Fruit fly (Drosophila melanogaster) whole organism, embryonic: Measurements from ENCODE around the gene Sbds.

Experiments
- Ada2b ChIP-seq: fragments of 200-800 bp; sonication (Bioruptor generic); IDR thresholded peaks from 2 replicates; pipeline ENCODE4 v1.3.6; 2022; ENCODE audit warnings: missing biosample characterization, missing genetic modification characterization
- Antp ChIP-seq: fragments of 200-800 bp; sonication (Bioruptor generic); optimal IDR thresholded peaks from 3 replicates; lab custom pipeline; 2016; ENCODE audit warnings: missing biosample characterization, missing genetic modification characterization
- B-H1 ChIP-seq: fragments of 200-800 bp; sonication (Bioruptor generic); IDR thresholded peaks from 3 replicates; pipeline ENCODE4 v1.3.6; 2022; ENCODE audit warnings: missing biosample characterization, missing genetic modification characterization
- Bgb ChIP-seq: fragments of 200-800 bp; sonication (Bioruptor generic); IDR thresholded peaks from 2 replicates; pipeline ENCODE4 v1.3.6; 2022; ENCODE audit warnings: missing biosample characterization, missing genetic modification characterization; ENCODE audit not compliant: partially characterized antibody
- CG10147 ChIP-seq: fragments of 200-800 bp; sonication (Bioruptor generic); optimal IDR thresholded peaks from 2 replicates; lab custom pipeline; 2019; ENCODE audit warnings: missing biosample characterization, mild to moderate bottlenecking, missing genetic modification characterization, moderate library complexity
- CG10565 ChIP-seq: fragments of 200-800 bp; sonication (Bioruptor generic); optimal IDR thresholded peaks from 3 replicates; lab custom pipeline; 2016; ENCODE audit warnings: missing biosample characterization, mild to moderate bottlenecking, missing genetic modification characterization
- CG12942 ChIP-seq: fragments of 200-800 bp; sonication (Bioruptor generic); optimal IDR thresholded peaks from 3 replicates; lab custom pipeline; 2016; ENCODE audit warnings: missing biosample characterization, missing genetic modification characterization
- CG15269 ChIP-seq: fragments of 200-800 bp; sonication (Bioruptor generic); optimal IDR thresholded peaks from 2 replicates; lab custom pipeline; 2018; ENCODE audit warnings: missing biosample characterization, mild to moderate bottlenecking, missing genetic modification characterization, moderate library complexity
- CG17328 ChIP-seq: fragments of 200-800 bp; sonication (Bioruptor generic); IDR thresholded peaks from 2 replicates; pipeline ENCODE4 v1.3.6; 2022; ENCODE audit warnings: missing biosample characterization, missing genetic modification characterization
- CG17568 ChIP-seq: fragments of 200-800 bp; sonication (Bioruptor generic); optimal IDR thresholded peaks from 2 replicates; lab custom pipeline; 2018; ENCODE audit warnings: missing biosample characterization, mild to moderate bottlenecking, missing genetic modification characterization, moderate library complexity
- CG17912 ChIP-seq: fragments of 200-800 bp; sonication (Bioruptor generic); optimal IDR thresholded peaks from 2 replicates; lab custom pipeline; 2018; ENCODE audit warnings: missing biosample characterization, mild to moderate bottlenecking, missing genetic modification characterization
- CG1832 ChIP-seq: fragments of 200-800 bp; sonication (Bioruptor generic); optimal IDR thresholded peaks from 2 replicates; lab custom pipeline; 2017; ENCODE audit warnings: missing biosample characterization, mild to moderate bottlenecking, missing genetic modification characterization, inconsistent platforms
- CG30431 ChIP-seq: fragments of 200-800 bp; sonication (Bioruptor generic); optimal IDR thresholded peaks from 2 replicates; lab custom pipeline; 2017; ENCODE audit warnings: missing biosample characterization, missing genetic modification characterization
- CG34376 ChIP-seq: fragments of 200-800 bp; sonication (Bioruptor generic); optimal IDR thresholded peaks from 2 replicates; lab custom pipeline; 2018; ENCODE audit warnings: missing biosample characterization, mild to moderate bottlenecking, missing genetic modification characterization
- CG34422 ChIP-seq: fragments of 200-800 bp; sonication (Bioruptor generic); IDR thresholded peaks from 3 replicates; pipeline ENCODE4 v1.3.6; 2022; ENCODE audit warnings: missing biosample characterization, missing genetic modification characterization
- CG4820 ChIP-seq: fragments of 200-800 bp; sonication (Bioruptor generic); optimal IDR thresholded peaks from 3 replicates; lab custom pipeline; 2016; ENCODE audit warnings: missing biosample characterization, missing genetic modification characterization
- CG5245 ChIP-seq: fragments of 200-800 bp; sonication (Bioruptor generic); optimal IDR thresholded peaks from 3 replicates; lab custom pipeline; 2016; ENCODE audit warnings: missing biosample characterization, missing genetic modification characterization
- CG5953 ChIP-seq: fragments of 200-800 bp; sonication (Bioruptor generic); IDR thresholded peaks from 2 replicates; pipeline ENCODE4 v1.3.6; 2022; ENCODE audit warnings: missing biosample characterization, missing genetic modification characterization
- CG6791 ChIP-seq: fragments of 200-800 bp; sonication (Bioruptor generic); IDR thresholded peaks from 3 replicates; pipeline ENCODE4 v1.3.6; 2022; ENCODE audit warnings: missing biosample characterization, missing genetic modification characterization; ENCODE audit not compliant: partially characterized antibody
- CG7372 ChIP-seq: fragments of 200-800 bp; sonication (Bioruptor generic); IDR thresholded peaks from 2 replicates; pipeline ENCODE4 v1.3.6; 2022; ENCODE audit warnings: missing biosample characterization, missing genetic modification characterization
- CG7745 ChIP-seq: fragments of 200-800 bp; sonication (Bioruptor generic); optimal IDR thresholded peaks from 2 replicates; lab custom pipeline; 2018; ENCODE audit warnings: missing biosample characterization, mild to moderate bottlenecking, missing genetic modification characterization, moderate library complexity
- CG9215 ChIP-seq: fragments of 200-800 bp; sonication (Bioruptor generic); IDR thresholded peaks from 2 replicates; pipeline ENCODE4 v1.3.6; 2022; ENCODE audit warnings: missing biosample characterization, missing genetic modification characterization
- CG9437 ChIP-seq: fragments of 200-800 bp; sonication (Bioruptor generic); optimal IDR thresholded peaks from 2 replicates; lab custom pipeline; 2018; ENCODE audit warnings: missing biosample characterization, mild to moderate bottlenecking, missing genetic modification characterization
- CG9797 ChIP-seq: fragments of 200-800 bp; sonication (Bioruptor generic); optimal IDR thresholded peaks from 3 replicates; lab custom pipeline; 2018; ENCODE audit warnings: missing biosample characterization, mild to moderate bottlenecking, missing genetic modification characterization
- D19A ChIP-seq: fragments of 200-800 bp; optimal IDR thresholded peaks from 3 replicates; lab custom pipeline; 2019; ENCODE audit warnings: missing biosample characterization, mild to moderate bottlenecking, missing genetic modification characterization, moderate library complexity
- Dip3 ChIP-seq: fragments of 200-800 bp; sonication (Bioruptor generic); optimal IDR thresholded peaks from 3 replicates; lab custom pipeline; 2016; ENCODE audit warnings: missing biosample characterization, missing genetic modification characterization
- HLH54F ChIP-seq: fragments of 200-800 bp; sonication (Bioruptor generic); optimal IDR thresholded peaks from 3 replicates; lab custom pipeline; 2016; ENCODE audit warnings: missing biosample characterization, missing genetic modification characterization
- Lhr ChIP-seq: fragments of 200-800 bp; sonication (Bioruptor generic); optimal IDR thresholded peaks from 3 replicates; lab custom pipeline; 2017; ENCODE audit warnings: mild to moderate bottlenecking, missing biosample characterization, missing genetic modification reagents, missing genetic modification characterization
- MESR4 ChIP-seq: fragments of 200-800 bp; sonication (Bioruptor generic); optimal IDR thresholded peaks from 2 replicates; lab custom pipeline; 2018; ENCODE audit warnings: missing biosample characterization, mild to moderate bottlenecking, missing genetic modification characterization, moderate library complexity
- Mad ChIP-seq: fragments of 200-800 bp; sonication (Bioruptor generic); optimal IDR thresholded peaks from 2 replicates; lab custom pipeline; 2016; ENCODE audit warnings: missing biosample characterization, missing genetic modification characterization
- Med ChIP-seq: fragments of 200-800 bp; sonication (Bioruptor generic); peaks from one replicate; lab custom pipeline; 2016; ENCODE audit warnings: missing biosample characterization, missing genetic modification characterization, mild to moderate bottlenecking, inconsistent platforms, moderate library complexity
- Myb ChIP-seq: fragments of 200-800 bp; sonication (Bioruptor generic); optimal IDR thresholded peaks from 2 replicates; lab custom pipeline; 2016; ENCODE audit warnings: missing biosample characterization, missing genetic modification characterization
- Ptx1 ChIP-seq: fragments of 200-800 bp; sonication (Bioruptor generic); IDR thresholded peaks from 2 replicates; pipeline ENCODE4 v1.3.6; 2022; ENCODE audit warnings: missing biosample characterization, missing genetic modification characterization
- Sin3A ChIP-seq: fragments of >200 bp; optimal IDR thresholded peaks from 2 replicates; lab custom pipeline; 2018
- ac ChIP-seq: fragments of 200-800 bp; sonication (Bioruptor generic); optimal IDR thresholded peaks from 3 replicates; lab custom pipeline; 2017; ENCODE audit warnings: missing biosample characterization, mild to moderate bottlenecking, missing genetic modification characterization
- cad ChIP-seq: fragments of >200 bp; optimal IDR thresholded peaks from 2 replicates; lab custom pipeline; 2017; ENCODE audit warnings: missing biosample characterization, missing genetic modification characterization
- cato ChIP-seq: fragments of 200-800 bp; sonication (Bioruptor generic); optimal IDR thresholded peaks from 2 replicates; lab custom pipeline; 2016; ENCODE audit warnings: missing biosample characterization, missing genetic modification characterization, borderline replicate concordance
- croc ChIP-seq: fragments of 200-800 bp; sonication (Bioruptor generic); conservative IDR thresholded peaks from 3 replicates; pipeline ENCODE4 v1.3.6; 2022; ENCODE audit warnings: missing biosample characterization, missing genetic modification characterization
- cwo ChIP-seq: fragments of 200-800 bp; sonication (Bioruptor generic); optimal IDR thresholded peaks from 3 replicates; lab custom pipeline; 2017; ENCODE audit warnings: missing biosample characterization, missing genetic modification characterization, mild to moderate bottlenecking, moderate library complexity, missing genetic modification reagents
- dati ChIP-seq: fragments of 200-800 bp; sonication (Bioruptor generic); IDR thresholded peaks from 2 replicates; pipeline ENCODE4 v1.3.6; 2022; ENCODE audit warnings: missing biosample characterization, missing genetic modification characterization
- fd102C ChIP-seq: fragments of 200-800 bp; sonication (Bioruptor generic); optimal IDR thresholded peaks from 2 replicates; lab custom pipeline; 2018; ENCODE audit warnings: missing biosample characterization, mild to moderate bottlenecking, missing genetic modification characterization, moderate library complexity
- gfzf ChIP-seq: fragments of 200-800 bp; sonication (Bioruptor generic); optimal IDR thresholded peaks from 2 replicates; lab custom pipeline; 2016; ENCODE audit warnings: missing biosample characterization, mild to moderate bottlenecking, missing genetic modification characterization, moderate library complexity
- gsb ChIP-seq: fragments of 200-800 bp; sonication (Bioruptor generic); IDR thresholded peaks from 2 replicates; pipeline ENCODE4 v1.3.6; 2022; ENCODE audit warnings: missing biosample characterization, missing genetic modification characterization
- inv ChIP-seq: fragments of 200-800 bp; sonication (Bioruptor generic); IDR thresholded peaks from 2 replicates; pipeline ENCODE4 v1.3.6; 2022; ENCODE audit warnings: missing biosample characterization, missing genetic modification characterization; ENCODE audit not compliant: partially characterized antibody
- kay ChIP-seq: fragments of 200-800 bp; sonication (Bioruptor generic); optimal IDR thresholded peaks from 2 replicates; lab custom pipeline; 2016; ENCODE audit warnings: missing biosample characterization, missing genetic modification characterization
- ken ChIP-seq: fragments of 200-800 bp; sonication (Bioruptor generic); IDR thresholded peaks from 3 replicates; pipeline ENCODE4 v1.3.6; 2022; ENCODE audit warnings: missing biosample characterization, missing genetic modification characterization
- mam ChIP-seq: fragments of 200-800 bp; sonication (Bioruptor generic); optimal IDR thresholded peaks from 3 replicates; lab custom pipeline; 2016; ENCODE audit warnings: missing biosample characterization, missing genetic modification characterization
- onecut ChIP-seq: fragments of 200-800 bp; sonication (Bioruptor generic); IDR thresholded peaks from 2 replicates; pipeline ENCODE4 v1.3.6; 2022; ENCODE audit warnings: missing biosample characterization, missing genetic modification characterization
- run ChIP-seq: fragments of 200-800 bp; sonication (Bioruptor generic); optimal IDR thresholded peaks from 3 replicates; lab custom pipeline; 2018; ENCODE audit warnings: missing biosample characterization, mild to moderate bottlenecking, missing genetic modification characterization
- toy ChIP-seq: fragments of 200-800 bp; sonication (Bioruptor generic); IDR thresholded peaks from 2 replicates; pipeline ENCODE4 v1.3.6; 2022; ENCODE audit warnings: missing biosample characterization, missing genetic modification characterization
- usp ChIP-seq: fragments of >200 bp; optimal IDR thresholded peaks from 2 replicates; lab custom pipeline; 2017; ENCODE audit warnings: missing biosample characterization, missing genetic modification characterization

The Sbds gene

DNA sequence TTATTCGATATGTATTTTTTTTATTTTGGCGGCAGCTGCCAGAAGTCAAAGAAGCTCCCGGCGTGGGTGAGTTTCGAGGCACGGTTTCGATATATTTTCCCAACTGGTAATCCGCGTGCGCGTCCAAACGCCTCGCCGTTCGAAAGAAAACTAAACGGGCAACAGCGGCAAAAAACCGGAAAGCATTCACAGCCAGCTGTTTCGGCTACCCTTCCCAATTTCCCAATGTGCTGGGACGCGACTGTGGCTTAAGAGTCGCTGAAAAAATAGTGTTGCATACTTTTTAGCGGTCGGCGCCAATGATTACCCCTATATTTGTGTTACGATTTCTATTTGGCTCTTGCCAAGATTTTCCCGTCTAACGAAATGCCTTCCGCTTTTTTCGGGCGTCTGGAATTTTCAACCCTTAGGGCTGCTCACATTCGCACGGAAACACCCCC is 49.3 kb upstream of the Sbds start, which contains the start of gene SP1173 (continued):
- no peak for TF ChIP-seq CG9797
- TF ChIP-seq Lhr (GFP tag; lab: Kevin White, UChicago), result peak; percentile 40
- TF ChIP-seq MESR4 (GFP tag; lab: Kevin White, UChicago), result no peak
- TF ChIP-seq Dip3, result no peak
- peak; percentile 80 for TF ChIP-seq CG34376
- no peak for TF ChIP-seq Ptx1 (GFP tag; lab: Robert Waterston, UW)
- 0 out of 2 replicates have a peak, but pooled peaks have one; percentile 17 for TF ChIP-seq CG7372
- no peak for TF ChIP-seq HLH54F (GFP tag; lab: Kevin White, UChicago)
- TF ChIP-seq ac, result no peak
- peak; percentile 3 for TF ChIP-seq Myb (GFP tag; lab: Kevin White, UChicago)
- peak; percentile 42 for TF ChIP-seq Antp
- no peak; the same call in 2 of the 3 replicates for TF ChIP-seq ken (GFP tag; lab: Robert Waterston, UW)
- no peak for TF ChIP-seq Mad (GFP tag; lab: Kevin White, UChicago)
- TF ChIP-seq CG5245 (GFP tag; lab: Kevin White, UChicago), result no peak
- TF ChIP-seq inv (GFP tag; lab: Robert Waterston, UW), result no peak
- no peak; the same call in 2 of the 3 replicates for TF ChIP-seq B-H1 (GFP tag; lab: Robert Waterston, UW)
- peak; percentile 36 for TF ChIP-seq run (tag; lab: Kevin White, UChicago)
- TF ChIP-seq CG5953 (GFP tag; lab: Robert Waterston, UW), result 0 out of 2 replicates have a peak, but pooled peaks have one; percentile 33
- no peak for TF ChIP-seq gfzf (GFP tag; lab: Kevin White, UChicago)
- no peak for TF ChIP-seq croc (GFP tag; lab: Robert Waterston, UW)
- peak; percentile 26 for TF ChIP-seq CG15269 (tag; lab: Kevin White, UChicago)
- TF ChIP-seq D19A, result peak; percentile 36
- peak; percentile 69; the same call in 1 of the 2 replicates for TF ChIP-seq Bgb (GFP tag; lab: Robert Waterston, UW)
- TF ChIP-seq toy, result no peak
- no peak for TF ChIP-seq CG9215 (GFP tag; lab: Robert Waterston, UW)
- TF ChIP-seq CG7745 (tag; lab: Kevin White, UChicago), result peak; percentile 33
- no peak for TF ChIP-seq usp (GFP tag; lab: Kevin White, UChicago)
- TF ChIP-seq CG17568, result peak; percentile 27
- peak; percentile 11 for TF ChIP-seq mam
- no peak for TF ChIP-seq CG30431 (GFP tag; lab: Kevin White, UChicago)
- TF ChIP-seq CG1832, result no peak
- TF ChIP-seq CG34422 (GFP tag; lab: Robert Waterston, UW), result peak; percentile 88; the same call in 1 of the 3 replicates
- peak; percentile 55 for TF ChIP-seq onecut
- TF ChIP-seq gsb (GFP tag; lab: Robert Waterston, UW), result peak; percentile 28; the same call in 1 of the 2 replicates
- no peak for TF ChIP-seq kay
- peak; percentile 23 for TF ChIP-seq CG10147 (GFP tag; lab: Kevin White, UChicago)
- TF ChIP-seq cato (GFP tag; lab: Kevin White, UChicago), result no peak
- TF ChIP-seq cwo (GFP tag; lab: Kevin White, UChicago), result peak; percentile 44
- TF ChIP-seq CG10565 (GFP tag; lab: Kevin White, UChicago), result no peak
- TF ChIP-seq CG4820, result no peak
- peak; percentile 3 for TF ChIP-seq CG17912 (GFP tag; lab: Kevin White, UChicago)
- TF ChIP-seq Med (GFP tag; lab: Kevin White, UChicago), result peak; percentile 85
- no peak for TF ChIP-seq dati (GFP tag; lab: Robert Waterston, UW)
- TF ChIP-seq CG12942 (GFP tag; lab: Kevin White, UChicago), result no peak
- no peak for TF ChIP-seq cad (GFP tag; lab: Kevin White, UChicago)
- no peak for TF ChIP-seq CG9437 (GFP tag; lab: Kevin White, UChicago)
- peak; percentile 66; the same call in 1 of the 3 replicates for TF ChIP-seq CG6791 (GFP tag; lab: Robert Waterston, UW)
- TF ChIP-seq Sin3A (lab: Kevin White, UChicago), result no peak
- TF ChIP-seq fd102C (GFP tag; lab: Kevin White, UChicago), result no peak
- TF ChIP-seq CG17328 (GFP tag; lab: Robert Waterston, UW), result peak; percentile 49; the same call in 1 of the 2 replicates
- no peak for TF ChIP-seq Ada2b (GFP tag; lab: Robert Waterston, UW)
